Fruit fly (Drosophila melanogaster) whole organism, pupa: ENCODE data around the gene firl.
A peak's percentile ranks its signal among the peaks of the same experiment; 100 is the strongest.

Experiments
- CG12605 ChIP-seq: fragments of 200-800 bp; sonication (Bioruptor generic); IDR thresholded peaks from 2 replicates; pipeline ENCODE4 v1.3.6; 2022; ENCODE audit warnings: missing biosample characterization, missing genetic modification characterization
- CG14655 ChIP-seq: fragments of 200-800 bp; sonication (Bioruptor generic); optimal IDR thresholded peaks from 3 replicates; lab custom pipeline; 2017; ENCODE audit warnings: mild to moderate bottlenecking, missing biosample characterization, missing genetic modification reagents, missing genetic modification characterization
- CG15710 ChIP-seq: fragments of 200-800 bp; sonication (Bioruptor generic); optimal IDR thresholded peaks from 2 replicates; lab custom pipeline; 2018; ENCODE audit warnings: missing biosample characterization, mild to moderate bottlenecking, missing genetic modification characterization, moderate library complexity
- CG32121 ChIP-seq: fragments of 200-800 bp; sonication (Bioruptor generic); IDR thresholded peaks from 2 replicates; pipeline ENCODE4 v1.3.6; 2022; ENCODE audit warnings: missing biosample characterization, missing genetic modification characterization
- CG4496 ChIP-seq: fragments of 200-800 bp; sonication (Bioruptor generic); IDR thresholded peaks from 3 replicates; pipeline ENCODE4 v1.3.6; 2022; ENCODE audit warnings: missing biosample characterization, missing genetic modification characterization
- CG8301 ChIP-seq: fragments of 200-800 bp; sonication (Bioruptor generic); optimal IDR thresholded peaks from 2 replicates; lab custom pipeline; 2018; ENCODE audit warnings: missing biosample characterization, mild to moderate bottlenecking, missing genetic modification characterization
- EcR ChIP-seq: fragments of 200-800 bp; sonication (Bioruptor generic); optimal IDR thresholded peaks from 3 replicates; lab custom pipeline; 2019; ENCODE audit warnings: missing biosample characterization, missing genetic modification characterization, mild to moderate bottlenecking, moderate library complexity, missing genetic modification reagents
- Ets98B ChIP-seq: fragments of 200-800 bp; sonication (Bioruptor generic); IDR thresholded peaks from 2 replicates; pipeline ENCODE4 v1.3.6; 2022; ENCODE audit warnings: missing biosample characterization, missing genetic modification characterization
- gl ChIP-seq: fragments of 200-800 bp; sonication (Bioruptor generic); optimal IDR thresholded peaks from 2 replicates; lab custom pipeline; 2018; ENCODE audit warnings: missing biosample characterization, mild to moderate bottlenecking, missing genetic modification characterization

- TF ChIP-seq EcR (no peak), CG12605 (GFP tag; lab: Robert Waterston, UW) (no peak; the same call in 1 of the 2 replicates), CG14655 (GFP tag; lab: Kevin White, UChicago) (no peak), CG4496 (peak; percentile 52; the same call in 1 of the 3 replicates), Ets98B (GFP tag; lab: Robert Waterston, UW) (no peak), gl (tag; lab: Kevin White, UChicago) (no peak), CG32121 (GFP tag; lab: Robert Waterston, UW) (no peak), CG8301 (tag; lab: Kevin White, UChicago) (no peak), CG15710 (no peak)
Measured at dm6 chr2L:12097698-12098097, 31.1 kb upstream of the firl start, which contains the start of gene Ced-12.
